Worm (Caenorhabditis elegans): ENCODE data around the gene C47D12.5.
A peak's percentile ranks its signal among the peaks of the same experiment; 100 is the strongest.

The C47D12.5 gene

DNA sequence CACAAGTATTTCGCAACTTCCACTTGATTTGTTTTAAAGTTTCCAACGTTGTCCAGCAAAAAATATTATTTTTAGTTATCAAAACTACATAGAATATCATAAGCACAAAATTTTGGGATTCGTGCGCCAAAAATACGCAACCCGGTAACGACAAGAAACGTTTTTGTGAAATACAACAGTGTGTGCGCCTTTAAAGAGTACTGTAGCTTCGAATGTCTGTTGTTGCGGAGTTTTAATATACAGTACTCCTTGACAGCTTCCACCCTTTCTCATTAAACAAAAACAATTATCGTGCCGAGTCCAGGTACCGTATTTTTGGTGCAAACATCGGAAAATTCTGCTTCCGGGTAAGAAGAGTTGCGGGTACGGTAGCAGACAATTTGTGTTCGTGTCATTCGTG is 4.9 kb downstream of the C47D12.5 start:
- TF ChIP-seq pha-4 (tag; optimal IDR thresholded peaks at IDR 0.05): no peak
- TF ChIP-seq fkh-6 (tag; optimal IDR thresholded peaks at IDR 0.05): no peak
- no peak for TF ChIP-seq ceh-18 (tag; optimal IDR thresholded peaks at IDR 0.05)
- TF ChIP-seq sox-4 (tag; optimal IDR thresholded peaks at IDR 0.05): no peak
- TF ChIP-seq ets-4 (tag; optimal IDR thresholded peaks at IDR 0.05): no peak
- no peak for TF ChIP-seq pha-2 (tag; optimal IDR thresholded peaks at IDR 0.05)
- TF ChIP-seq che-1 (tag; optimal IDR thresholded peaks at IDR 0.05): no peak
- TF ChIP-seq pros-1 (tag; optimal IDR thresholded peaks at IDR 0.05): no peak
- no peak for TF ChIP-seq ceh-24 (tag; optimal IDR thresholded peaks at IDR 0.05)

DNA sequence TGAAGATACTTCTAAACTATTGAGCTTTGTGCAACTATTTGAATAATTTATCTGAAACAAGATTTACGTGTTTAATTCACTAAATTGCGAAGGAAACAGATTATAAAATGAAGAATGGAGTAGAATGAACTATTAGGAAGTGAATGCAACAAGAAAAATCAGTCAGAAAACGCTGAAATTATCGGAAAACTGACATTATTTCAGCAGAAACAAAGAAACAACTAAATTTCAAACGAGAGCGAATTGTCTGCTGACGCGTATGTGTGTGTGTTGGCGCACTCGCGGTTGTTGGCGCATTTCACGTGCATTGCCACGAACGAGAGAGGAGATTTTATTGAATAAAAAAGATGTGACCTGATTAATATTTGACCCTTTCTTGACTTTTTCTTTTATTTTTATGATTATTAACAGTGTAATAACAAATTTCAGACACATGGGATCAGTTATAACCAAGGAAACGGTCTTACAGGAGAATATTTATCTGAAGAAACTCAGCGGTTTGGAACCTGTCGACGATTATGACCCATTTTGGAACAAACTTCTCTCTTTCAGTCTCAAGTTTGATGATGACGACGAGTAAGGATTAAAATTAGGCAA is 9.1 kb downstream of the C47D12.5 start, which contains the start of the genes trr-1 and C47D12.2:
trr-1 (minus strand) TSS at position 51 of the 597 bp plus-strand sequence.
C47D12.2 (plus strand) TSS at position 430 of the 597 bp plus-strand sequence.
- no peak for TF ChIP-seq unc-3 (GFP tag; conservative IDR thresholded peaks at IDR 0.05)
- peak; percentile 7 for TF ChIP-seq unc-3 (tag; optimal IDR thresholded peaks at IDR 0.05)
- peak; percentile 34 for TF ChIP-seq ceh-14 (tag; optimal IDR thresholded peaks at IDR 0.05)
- no peak for TF ChIP-seq che-1 (tag; optimal IDR thresholded peaks at IDR 0.05)
- TF ChIP-seq unc-42 (tag; optimal IDR thresholded peaks at IDR 0.05): peak; percentile 69
- no peak for TF ChIP-seq F13H6.1 (tag; optimal IDR thresholded peaks at IDR 0.05)
- TF ChIP-seq ceh-18 (tag; optimal IDR thresholded peaks at IDR 0.05): peak; percentile 43
- TF ChIP-seq unc-55 (GFP tag; optimal IDR thresholded peaks at IDR 0.05): no peak
- no peak for TF ChIP-seq K09A11.1 (tag; optimal IDR thresholded peaks at IDR 0.05; ENCODE audit: insufficient read depth)
- peak; percentile 48 for TF ChIP-seq tbx-2 (tag; optimal IDR thresholded peaks at IDR 0.05)
- peak; percentile 57 for TF ChIP-seq hlh-30 (tag; optimal IDR thresholded peaks at IDR 0.05; ENCODE audit: insufficient read depth)
- TF ChIP-seq Y22D7AL.16 (tag; optimal IDR thresholded peaks at IDR 0.05): no peak
- TF ChIP-seq sdc-2 (tag; optimal IDR thresholded peaks at IDR 0.05): peak; percentile 1
- TF ChIP-seq sox-2 (GFP tag; IDR thresholded peaks at IDR 0.05): no peak
- peak; percentile 29 for TF ChIP-seq madf-2 (tag; optimal IDR thresholded peaks at IDR 0.05)
- no peak for TF ChIP-seq ceh-48 (tag; optimal IDR thresholded peaks at IDR 0.05)
- TF ChIP-seq tbx-7 (tag; optimal IDR thresholded peaks at IDR 0.05): no peak
- no peak for TF ChIP-seq C08G9.2 (tag; optimal IDR thresholded peaks at IDR 0.05)
- TF ChIP-seq ttx-3 (tag; optimal IDR thresholded peaks at IDR 0.05): no peak

DNA sequence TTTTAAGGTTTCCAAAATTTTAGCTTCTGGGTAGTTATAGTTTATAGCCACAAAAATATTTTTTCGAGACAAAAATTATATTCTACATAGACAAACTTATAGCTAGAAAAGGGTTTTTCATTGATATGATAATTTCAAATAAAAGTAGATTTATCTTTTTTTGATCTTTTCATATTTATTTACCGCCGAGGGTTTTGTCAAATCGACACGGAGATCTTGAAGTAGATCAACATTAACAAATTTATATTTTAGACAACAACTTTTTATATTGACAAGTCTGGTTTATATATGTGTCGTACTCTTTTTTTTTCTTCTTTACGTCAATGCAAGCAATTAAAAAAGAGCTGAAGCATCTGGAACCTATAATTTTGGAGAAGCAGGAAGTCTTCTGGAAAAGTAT is 26.2 kb downstream of the C47D12.5 start:
- TF ChIP-seq Y22D7AL.16 (tag; optimal IDR thresholded peaks at IDR 0.05) (no peak), lim-6 (tag; optimal IDR thresholded peaks at IDR 0.05) (no peak), pros-1 (tag; optimal IDR thresholded peaks at IDR 0.05) (no peak), pax-1 (tag; optimal IDR thresholded peaks at IDR 0.05) (no peak), mec-3 (tag; optimal IDR thresholded peaks at IDR 0.05; ENCODE audit: borderline replicate concordance) (no peak), rnt-1 (tag; optimal IDR thresholded peaks at IDR 0.05) (no peak), gmeb-2 (tag; optimal IDR thresholded peaks at IDR 0.05) (no peak)

DNA sequence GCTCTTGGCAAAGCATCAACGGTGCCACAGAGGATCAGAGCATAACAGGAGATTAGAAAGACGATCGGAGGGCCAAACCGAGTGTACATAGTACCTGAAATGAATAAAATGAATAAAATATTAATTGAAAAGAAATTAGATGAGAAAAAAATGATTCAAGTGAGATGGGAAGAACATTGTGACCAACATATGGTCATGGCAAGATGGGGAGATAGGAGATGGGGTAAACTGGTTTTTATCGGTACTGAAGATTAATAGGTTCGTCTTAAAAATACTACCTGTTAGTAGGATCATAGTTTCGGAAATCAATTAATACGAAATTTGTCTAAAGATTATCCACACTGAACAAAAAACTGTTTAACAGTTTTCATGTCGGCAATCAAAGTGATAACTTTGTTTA is 28.0 kb downstream of the C47D12.5 start, which contains the start of gene nep-1:
nep-1 (minus strand) TSS at position 101 of the 400 bp plus-strand sequence.
- TF ChIP-seq ceh-6 (GFP tag; optimal IDR thresholded peaks at IDR 0.05) (no peak), elt-2 (tag; optimal IDR thresholded peaks at IDR 0.05) (no peak), hlh-15 (tag; optimal IDR thresholded peaks at IDR 0.05) (no peak), tbx-2 (tag; optimal IDR thresholded peaks at IDR 0.05) (no peak), K09A11.1 (tag; optimal IDR thresholded peaks at IDR 0.05; ENCODE audit: insufficient read depth) (no peak), ceh-19 (GFP tag; optimal IDR thresholded peaks at IDR 0.05) (no peak)

Data from whole organism, late embryonic.